Comparison of ENCODE assay signal across 1 fruit fly cellular context in genomic region chr3L:15715788-15716503, dm6.
TF ChIP-seq lines count a peak whose summit lies in the region.

Gene CG42571 (plus strand): TSS chr3L:15716453.

TF ChIP-seq in whole organism, embryonic, 481 proteins besides CTCF, POLR2A, EP300 and RAD21 (continued from another document):
- no peak for TF ChIP-seq CG11085 (GFP tag; IDR thresholded peaks at IDR 0.05; lab: Robert Waterston, UW)
- no peak for TF ChIP-seq CG5953 (GFP tag; IDR thresholded peaks at IDR 0.05; lab: Robert Waterston, UW)
- no peak for TF ChIP-seq CG18599 (GFP tag; optimal IDR thresholded peaks at IDR 0.05; lab: Kevin White, UChicago)
- TF ChIP-seq nau (GFP tag; optimal IDR thresholded peaks at IDR 0.05; lab: Kevin White, UChicago), result peak; percentile 70
- peak; percentile 15 for TF ChIP-seq bcd (GFP tag; optimal IDR thresholded peaks at IDR 0.05; lab: Kevin White, UChicago)
- peak; percentile 21 for TF ChIP-seq fd102C (GFP tag; optimal IDR thresholded peaks at IDR 0.05; lab: Kevin White, UChicago)
- peak; percentile 38 for TF ChIP-seq Sox102F (GFP tag; optimal IDR thresholded peaks at IDR 0.05; lab: Kevin White, UChicago)
- peak; percentile 53 for TF ChIP-seq odd (GFP tag; optimal IDR thresholded peaks at IDR 0.05; lab: Kevin White, UChicago)
- no peak for TF ChIP-seq cwo (GFP tag; optimal IDR thresholded peaks at IDR 0.05; lab: Kevin White, UChicago)
- no peak for TF ChIP-seq pros (GFP tag; optimal IDR thresholded peaks at IDR 0.05; lab: Kevin White, UChicago)
- peak; percentile 40 for TF ChIP-seq CG8924 (tag; optimal IDR thresholded peaks at IDR 0.05; lab: Kevin White, UChicago)
- TF ChIP-seq cato (GFP tag; optimal IDR thresholded peaks at IDR 0.05; lab: Kevin White, UChicago; ENCODE audit: borderline replicate concordance), result no peak
- no peak for TF ChIP-seq CG7928 (GFP tag; optimal IDR thresholded peaks at IDR 0.05; lab: Kevin White, UChicago)
- peak; percentile 43 for TF ChIP-seq CG12942 (GFP tag; optimal IDR thresholded peaks at IDR 0.05; lab: Kevin White, UChicago)
- no peak for TF ChIP-seq CG5245 (GFP tag; optimal IDR thresholded peaks at IDR 0.05; lab: Kevin White, UChicago)
- no peak for TF ChIP-seq CG6272 (GFP tag; IDR thresholded peaks at IDR 0.05; lab: Robert Waterston, UW)
- no peak for TF ChIP-seq psq (GFP tag; optimal IDR thresholded peaks at IDR 0.05; lab: Kevin White, UChicago)
- no peak for TF ChIP-seq Dek (tag; optimal IDR thresholded peaks at IDR 0.05; lab: Kevin White, UChicago)
- 0 out of 2 replicates have a peak, but pooled peaks have one; percentile 21 for TF ChIP-seq Oaz (GFP tag; IDR thresholded peaks at IDR 0.05; lab: Robert Waterston, UW)
- no peak for TF ChIP-seq Opbp (GFP tag; IDR thresholded peaks at IDR 0.05; lab: Robert Waterston, UW; ENCODE audit: partially characterized antibody)
- 0 out of 2 replicates have a peak, but pooled peaks have one; percentile 5 for TF ChIP-seq CG7372 (GFP tag; IDR thresholded peaks at IDR 0.05; lab: Robert Waterston, UW)
- no peak for TF ChIP-seq D19A (tag; optimal IDR thresholded peaks at IDR 0.05; lab: Kevin White, UChicago)
- no peak for TF ChIP-seq lilli (GFP tag; optimal IDR thresholded peaks at IDR 0.05; lab: Kevin White, UChicago)
- TF ChIP-seq CG7271 (tag; optimal IDR thresholded peaks at IDR 0.05; lab: Kevin White, UChicago), result peak; percentile 54
- peak; percentile 51 for TF ChIP-seq dmrt11E (tag; optimal IDR thresholded peaks at IDR 0.05; lab: Kevin White, UChicago)
- peak; percentile 15 for TF ChIP-seq HmgZ (tag; optimal IDR thresholded peaks at IDR 0.05; lab: Kevin White, UChicago)
- no peak for TF ChIP-seq CG31224 (GFP tag; IDR thresholded peaks at IDR 0.05; lab: Robert Waterston, UW)
- TF ChIP-seq tx (GFP tag; optimal IDR thresholded peaks at IDR 0.05; lab: Kevin White, UChicago), result no peak
- peak; percentile 22; the same call in 1 of the 2 replicates for TF ChIP-seq Atf6 (GFP tag; IDR thresholded peaks at IDR 0.05; lab: Robert Waterston, UW)
- peak; percentile 28 for TF ChIP-seq CG8944 (GFP tag; optimal IDR thresholded peaks at IDR 0.05; lab: Kevin White, UChicago)
- no peak for TF ChIP-seq CG18476 (GFP tag; optimal IDR thresholded peaks at IDR 0.05; lab: Kevin White, UChicago)
- peak; percentile 32 for TF ChIP-seq gem (tag; optimal IDR thresholded peaks at IDR 0.05; lab: Kevin White, UChicago)
- TF ChIP-seq ttk (GFP tag; IDR thresholded peaks at IDR 0.05; lab: Robert Waterston, UW), result no peak
- no peak for TF ChIP-seq CG9215 (GFP tag; IDR thresholded peaks at IDR 0.05; lab: Robert Waterston, UW)
- TF ChIP-seq chm (GFP tag; IDR thresholded peaks at IDR 0.05; lab: Robert Waterston, UW), result peak; percentile 50; the same call in 1 of the 2 replicates
- no peak for TF ChIP-seq Hmr (GFP tag; optimal IDR thresholded peaks at IDR 0.05; lab: Kevin White, UChicago)
- peak; percentile 43 for TF ChIP-seq CG31365 (tag; optimal IDR thresholded peaks at IDR 0.05; lab: Kevin White, UChicago)
- TF ChIP-seq twi (tag; optimal IDR thresholded peaks at IDR 0.05; lab: Kevin White, UChicago), result peak; percentile 4
- peak in 1 of 2 experiments; percentile 58 for TF ChIP-seq bsh (GFP tag; optimal IDR thresholded peaks at IDR 0.05; lab: Kevin White, UChicago)
- peak; percentile 60 for TF ChIP-seq CG15696 (tag; optimal IDR thresholded peaks at IDR 0.05; lab: Kevin White, UChicago)
- TF ChIP-seq CG11723 (GFP tag; optimal IDR thresholded peaks at IDR 0.05; lab: Kevin White, UChicago), result peak; percentile 23
- peak; percentile 4 for TF ChIP-seq CG18619 (GFP tag; optimal IDR thresholded peaks at IDR 0.05; lab: Kevin White, UChicago)
- no peak for TF ChIP-seq TFAM (GFP tag; optimal IDR thresholded peaks at IDR 0.05; lab: Kevin White, UChicago)
- TF ChIP-seq hkb (optimal IDR thresholded peaks at IDR 0.05; lab: Kevin White, UChicago), result no peak
- TF ChIP-seq hkb (GFP tag; IDR thresholded peaks at IDR 0.05; lab: Robert Waterston, UW), result peak; percentile 70
- TF ChIP-seq CG16779 (GFP tag; IDR thresholded peaks at IDR 0.05; lab: Robert Waterston, UW), result no peak
- no peak for TF ChIP-seq CG6683 (GFP tag; optimal IDR thresholded peaks at IDR 0.05; lab: Kevin White, UChicago)
- TF ChIP-seq en (GFP tag; optimal IDR thresholded peaks at IDR 0.05; lab: Kevin White, UChicago), result peak; percentile 3
- peak; percentile 37; the same call in 1 of the 2 replicates for TF ChIP-seq CG1024 (GFP tag; IDR thresholded peaks at IDR 0.05; lab: Robert Waterston, UW)
- TF ChIP-seq CG12104 (GFP tag; optimal IDR thresholded peaks at IDR 0.05; lab: Kevin White, UChicago), result no peak
- TF ChIP-seq NfI (GFP tag; optimal IDR thresholded peaks at IDR 0.05; lab: Kevin White, UChicago), result no peak
- TF ChIP-seq CG11456 (GFP tag; IDR thresholded peaks at IDR 0.05; lab: Robert Waterston, UW), result no peak
- TF ChIP-seq HmgD (GFP tag; optimal IDR thresholded peaks at IDR 0.05; lab: Kevin White, UChicago), result no peak
- TF ChIP-seq CG7786 (GFP tag; optimal IDR thresholded peaks at IDR 0.05; lab: Kevin White, UChicago), result no peak
- TF ChIP-seq Asciz (GFP tag; optimal IDR thresholded peaks at IDR 0.05; lab: Kevin White, UChicago), result peak; percentile 33
- peak; percentile 3 for TF ChIP-seq tio (GFP tag; optimal IDR thresholded peaks at IDR 0.05; lab: Kevin White, UChicago)
- no peak for TF ChIP-seq usp (GFP tag; optimal IDR thresholded peaks at IDR 0.05; lab: Kevin White, UChicago)
- peak; percentile 40 for TF ChIP-seq NC2α (GFP tag; optimal IDR thresholded peaks at IDR 0.05; lab: Kevin White, UChicago)
- peak; percentile 69 for TF ChIP-seq wek (GFP tag; optimal IDR thresholded peaks at IDR 0.05; lab: Kevin White, UChicago)
- no peak for TF ChIP-seq Xbp1 (GFP tag; optimal IDR thresholded peaks at IDR 0.05; lab: Kevin White, UChicago)
- TF ChIP-seq Max (GFP tag; optimal IDR thresholded peaks at IDR 0.05; lab: Kevin White, UChicago), result no peak
- no peak for TF ChIP-seq CG4617 (GFP tag; optimal IDR thresholded peaks at IDR 0.05; lab: Kevin White, UChicago; ENCODE audit: borderline replicate concordance)
- no peak for TF ChIP-seq zen2 (GFP tag; IDR thresholded peaks at IDR 0.05; lab: Robert Waterston, UW; ENCODE audit: partially characterized antibody)
- TF ChIP-seq CG17612 (GFP tag; IDR thresholded peaks at IDR 0.05; lab: Robert Waterston, UW), result no peak
- peak; percentile 38 for TF ChIP-seq CG3838 (GFP tag; optimal IDR thresholded peaks at IDR 0.05; lab: Kevin White, UChicago)
- no peak for TF ChIP-seq ash1 (GFP tag; optimal IDR thresholded peaks at IDR 0.05; lab: Kevin White, UChicago)
- peak; percentile 0 for TF ChIP-seq stwl (tag; optimal IDR thresholded peaks at IDR 0.05; lab: Kevin White, UChicago)
- no peak for TF ChIP-seq Hmx (GFP tag; optimal IDR thresholded peaks at IDR 0.05; lab: Kevin White, UChicago)
- peak; percentile 52 for TF ChIP-seq CG17359 (tag; optimal IDR thresholded peaks at IDR 0.05; lab: Kevin White, UChicago)
- TF ChIP-seq CG2712 (tag; optimal IDR thresholded peaks at IDR 0.05; lab: Kevin White, UChicago), result peak; percentile 30
- TF ChIP-seq Optix (GFP tag; IDR thresholded peaks at IDR 0.05; lab: Robert Waterston, UW), result no peak; the same call in 2 of the 3 replicates
- TF ChIP-seq CG10431 (GFP tag; optimal IDR thresholded peaks at IDR 0.05; lab: Kevin White, UChicago), result peak; percentile 45
- TF ChIP-seq Lhr (GFP tag; optimal IDR thresholded peaks at IDR 0.05; lab: Kevin White, UChicago), result peak; percentile 41
- peak; percentile 41; the same call in 1 of the 2 replicates for TF ChIP-seq CG4360 (GFP tag; IDR thresholded peaks at IDR 0.05; lab: Robert Waterston, UW)
- 0 out of 2 replicates have a peak, but pooled peaks have one; percentile 5 for TF ChIP-seq Ada2b (GFP tag; IDR thresholded peaks at IDR 0.05; lab: Robert Waterston, UW)
- TF ChIP-seq pb (GFP tag; optimal IDR thresholded peaks at IDR 0.05; lab: Kevin White, UChicago), result no peak
TF ChIP-seq in whole organism, embryonic: peak in this region for 161.
